Worm (Caenorhabditis elegans) whole organism, late embryonic: ENCODE data around the gene mrp-5.

ENCODE experiments used
- C08G9.2 ChIP-seq: sonication (generic microtip); optimal IDR thresholded peaks from 2 replicates; lab custom pipeline; 2016; ENCODE audit warnings: mild to moderate bottlenecking, missing genetic modification characterization, moderate library complexity, missing compliant biosample characterization
- C38D4.7 ChIP-seq: fragments of 200-800 bp; sonication (Bioruptor generic); optimal IDR thresholded peaks from 2 replicates; lab custom pipeline; 2018; ENCODE audit warnings: mild to moderate bottlenecking, missing genetic modification characterization, moderate library complexity, missing compliant biosample characterization
- K02D7.2 ChIP-seq: sonication (generic microtip); optimal IDR thresholded peaks from 2 replicates; lab custom pipeline; 2017; ENCODE audit warnings: mild to moderate bottlenecking, missing genetic modification characterization, missing compliant biosample characterization
- K09A11.1 ChIP-seq: sonication (generic microtip); optimal IDR thresholded peaks from 2 replicates; lab custom pipeline; 2017; ENCODE audit warnings: antibody characterized with exemption, mild to moderate bottlenecking, missing genetic modification characterization, missing compliant biosample characterization; ENCODE audit not compliant: insufficient read depth
- ama-1 ChIP-seq: fragments of 150-350 bp; optimal IDR thresholded peaks from 2 replicates; lab custom pipeline; 2014
- ceh-14 ChIP-seq: sonication (generic microtip); optimal IDR thresholded peaks from 2 replicates; lab custom pipeline; 2016; ENCODE audit warnings: missing genotype, missing genetic modification characterization, missing compliant biosample characterization
- ceh-18 ChIP-seq: sonication (generic microtip); optimal IDR thresholded peaks from 2 replicates; lab custom pipeline; 2016; ENCODE audit warnings: missing genetic modification characterization, missing compliant biosample characterization
- ceh-19 ChIP-seq: fragments of 200-800 bp; sonication (Bioruptor generic); optimal IDR thresholded peaks from 2 replicates; lab custom pipeline; 2018; ENCODE audit warnings: mild to moderate bottlenecking, missing genetic modification characterization, missing compliant biosample characterization
- ceh-2 ChIP-seq: sonication (generic microtip); optimal IDR thresholded peaks from 2 replicates; lab custom pipeline; 2016; ENCODE audit warnings: missing genotype, missing genetic modification characterization, missing compliant biosample characterization
- ceh-22 ChIP-seq: sonication (generic microtip); optimal IDR thresholded peaks from 2 replicates; lab custom pipeline; 2017; ENCODE audit warnings: missing biosample characterization, missing genetic modification characterization
- ceh-24 ChIP-seq: sonication (generic microtip); optimal IDR thresholded peaks from 2 replicates; lab custom pipeline; 2016; ENCODE audit warnings: mild to moderate bottlenecking, missing genetic modification characterization, missing compliant biosample characterization
- ceh-30 ChIP-seq: fragments of 150-350 bp; optimal IDR thresholded peaks from 2 replicates; lab custom pipeline; 2014; ENCODE audit warnings: missing biosample characterization, missing genetic modification characterization
- ceh-31 ChIP-seq: sonication (generic microtip); optimal IDR thresholded peaks from 2 replicates; lab custom pipeline; 2016; ENCODE audit warnings: missing genetic modification characterization, missing compliant biosample characterization
- ceh-34 ChIP-seq: sonication (generic microtip); optimal IDR thresholded peaks from 2 replicates; lab custom pipeline; 2016; ENCODE audit warnings: mild to moderate bottlenecking, missing genetic modification characterization, missing compliant biosample characterization
- ceh-48 ChIP-seq: sonication (generic microtip); optimal IDR thresholded peaks from 2 replicates; lab custom pipeline; 2016; ENCODE audit warnings: missing genetic modification characterization, inconsistent platforms, missing compliant biosample characterization
- ceh-6 ChIP-seq: fragments of 200-800 bp; sonication (Bioruptor generic); optimal IDR thresholded peaks from 2 replicates; lab custom pipeline; 2018; ENCODE audit warnings: mild to moderate bottlenecking, missing genetic modification characterization, missing compliant biosample characterization
- ceh-9 ChIP-seq: sonication (generic microtip); optimal IDR thresholded peaks from 2 replicates; lab custom pipeline; 2016; ENCODE audit warnings: mild to moderate bottlenecking, missing genetic modification characterization, inconsistent platforms, missing compliant biosample characterization
- fkh-10 ChIP-seq: fragments of 150-350 bp; optimal IDR thresholded peaks from 2 replicates; lab custom pipeline; 2014; ENCODE audit warnings: missing biosample characterization, missing genetic modification reagents, missing genetic modification characterization
- hlh-13 ChIP-seq: fragments of 200-800 bp; sonication (Bioruptor generic); optimal IDR thresholded peaks from 2 replicates; lab custom pipeline; 2018; ENCODE audit warnings: mild to moderate bottlenecking, missing genetic modification characterization, missing compliant biosample characterization
- hlh-30 ChIP-seq: sonication (generic microtip); optimal IDR thresholded peaks from 2 replicates; lab custom pipeline; 2017; ENCODE audit warnings: antibody characterized with exemption, missing genetic modification characterization, missing compliant biosample characterization; ENCODE audit not compliant: insufficient read depth
- hlh-8 ChIP-seq: sonication (generic microtip); optimal IDR thresholded peaks from 2 replicates; lab custom pipeline; 2016; ENCODE audit warnings: missing genotype, missing genetic modification characterization, missing compliant biosample characterization
- lim-6 ChIP-seq: sonication (generic microtip); optimal IDR thresholded peaks from 2 replicates; lab custom pipeline; 2016; ENCODE audit warnings: missing genetic modification characterization, missing compliant biosample characterization
- mec-3 ChIP-seq: sonication (generic microtip); optimal IDR thresholded peaks from 2 replicates; lab custom pipeline; 2016; ENCODE audit warnings: borderline replicate concordance, missing genetic modification characterization, missing compliant biosample characterization
- nfya-1 ChIP-seq: sonication (generic microtip); optimal IDR thresholded peaks from 2 replicates; lab custom pipeline; 2017; ENCODE audit warnings: missing genetic modification characterization, mild to moderate bottlenecking, missing compliant biosample characterization, antibody characterized with exemption, moderate library complexity
- nhr-232 ChIP-seq: sonication (generic microtip); optimal IDR thresholded peaks from 2 replicates; lab custom pipeline; 2016; ENCODE audit warnings: missing genetic modification characterization, missing compliant biosample characterization
- pat-9 ChIP-seq: fragments of 200-800 bp; sonication (Bioruptor generic); optimal IDR thresholded peaks from 2 replicates; lab custom pipeline; 2018; ENCODE audit warnings: mild to moderate bottlenecking, missing genetic modification characterization, moderate library complexity, missing compliant biosample characterization
- pax-1 ChIP-seq: fragments of 150-350 bp; optimal IDR thresholded peaks from 2 replicates; lab custom pipeline; 2014; ENCODE audit warnings: missing biosample characterization, missing genetic modification characterization
- pha-2 ChIP-seq: sonication (generic microtip); optimal IDR thresholded peaks from 2 replicates; lab custom pipeline; 2017; ENCODE audit warnings: mild to moderate bottlenecking, missing genetic modification characterization, missing compliant biosample characterization
- pros-1 ChIP-seq: fragments of 150-350 bp; optimal IDR thresholded peaks from 2 replicates; lab custom pipeline; 2014; ENCODE audit warnings: missing biosample characterization, missing genetic modification reagents, missing genetic modification characterization
- rnt-1 ChIP-seq: sonication (generic microtip); optimal IDR thresholded peaks from 2 replicates; lab custom pipeline; 2016; ENCODE audit warnings: missing genetic modification characterization, missing compliant biosample characterization
- tbx-2 ChIP-seq: sonication (generic microtip); optimal IDR thresholded peaks from 2 replicates; lab custom pipeline; 2016; ENCODE audit warnings: missing genetic modification characterization, missing compliant biosample characterization
- tbx-7 ChIP-seq: sonication (generic microtip); optimal IDR thresholded peaks from 2 replicates; lab custom pipeline; 2016; ENCODE audit warnings: missing genotype, missing genetic modification characterization, missing compliant biosample characterization
- unc-3 ChIP-seq, 2 experiments: fragments of 200-800 bp in 1 of 2; sonication (Bioruptor generic) in 1 of 2; sonication (generic microtip) in 1 of 2; conservative IDR thresholded peaks in 1 of 2; optimal IDR thresholded peaks in 1 of 2; 2 replicates each; pipeline versions ENCODE4 v1.3.6 to Lab custom; 2016 to 2022; ENCODE audit warnings: missing compliant biosample characterization in 2 of 2, missing genetic modification characterization in 2 of 2, missing genetic modification reagents in 1 of 2
- unc-42 ChIP-seq: sonication (generic microtip); optimal IDR thresholded peaks from 2 replicates; lab custom pipeline; 2016; ENCODE audit warnings: missing genotype, missing genetic modification characterization, missing compliant biosample characterization
- unc-55 ChIP-seq: sonication (generic microtip); optimal IDR thresholded peaks from 2 replicates; lab custom pipeline; 2017; ENCODE audit warnings: missing biosample characterization, missing genetic modification reagents, missing genetic modification characterization

The mrp-5 gene

ce11 chrX:14946217-14946463 lies at the start of gene mrp-5:
TSS of gene mrp-5 (minus strand) at chrX:14946317.
- TF ChIP-seq C38D4.7 (GFP tag; lab: Kevin White, UChicago) (no peak), pha-2 (tag; lab: Kevin White, UChicago) (no peak), lim-6 (tag; lab: Kevin White, UChicago) (no peak), hlh-13 (GFP tag; lab: Kevin White, UChicago) (no peak), mec-3 (tag; lab: Kevin White, UChicago) (no peak), ceh-30 (no peak), ceh-19 (no peak), pax-1 (tag; lab: Kevin White, UChicago) (no peak), unc-3 (GFP tag; conservative IDR thresholded peaks at IDR 0.05; lab: Robert Waterston, UW) (no peak), unc-3 (tag; optimal IDR thresholded peaks at IDR 0.05; lab: Kevin White, UChicago) (no peak), nfya-1 (tag; lab: Kevin White, UChicago) (no peak), tbx-2 (tag; lab: Kevin White, UChicago) (no peak)

DNA sequence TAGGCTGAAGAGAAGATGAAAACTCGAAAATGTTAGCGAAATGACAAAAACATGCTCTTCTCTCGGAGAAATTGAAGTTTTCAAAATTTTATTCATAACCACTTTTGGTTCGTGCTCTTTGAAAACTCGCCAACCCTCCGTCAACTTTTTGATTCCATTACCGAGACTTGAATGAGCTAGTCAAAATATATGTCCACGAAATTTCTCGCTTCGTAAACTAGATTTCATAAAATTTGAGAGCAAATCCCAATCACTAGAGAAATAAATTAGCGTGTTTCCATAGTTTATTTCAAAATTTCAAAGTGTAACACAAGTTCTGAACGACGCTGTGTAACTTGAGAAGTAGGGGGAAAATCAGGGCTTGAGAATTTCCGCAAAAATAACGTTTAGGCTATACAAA lies 47.6 kb upstream of the mrp-5 start:
- TF ChIP-seq fkh-10: no peak
- peak; percentile 71 for TF ChIP-seq unc-42 (tag; lab: Kevin White, UChicago)
- no peak for TF ChIP-seq K02D7.2
- no peak for TF ChIP-seq C38D4.7 (GFP tag; lab: Kevin White, UChicago)
- no peak for TF ChIP-seq nfya-1 (tag; lab: Kevin White, UChicago)

- TF ChIP-seq unc-3 (GFP tag; conservative IDR thresholded peaks at IDR 0.05; lab: Robert Waterston, UW) (no peak), unc-3 (tag; optimal IDR thresholded peaks at IDR 0.05; lab: Kevin White, UChicago) (no peak), ceh-2 (tag; lab: Kevin White, UChicago) (no peak), K02D7.2 (no peak), ceh-24 (tag; lab: Kevin White, UChicago) (no peak), C08G9.2 (tag; lab: Kevin White, UChicago) (no peak), ama-1 (lab: Kevin White, UChicago) (no peak), ceh-22 (tag; lab: Kevin White, UChicago) (no peak), fkh-10 (no peak), tbx-7 (no peak), nhr-232 (tag; lab: Kevin White, UChicago) (no peak), ceh-9 (no peak), ceh-6 (GFP tag; lab: Kevin White, UChicago) (no peak), ceh-19 (no peak), nfya-1 (tag; lab: Kevin White, UChicago) (no peak), rnt-1 (tag; lab: Kevin White, UChicago) (no peak), ceh-14 (tag; lab: Kevin White, UChicago) (no peak), pros-1 (no peak), pha-2 (tag; lab: Kevin White, UChicago) (no peak), pat-9 (tag; lab: Kevin White, UChicago) (no peak)
These were observed 45.2 kb upstream of the mrp-5 start, which contains the start of gene iglr-1 for ce11 chrX:14991280-14991679. TSS of gene iglr-1 (minus strand) at chrX:14991380.

- TF ChIP-seq ceh-24 (tag; lab: Kevin White, UChicago) (no peak), C08G9.2 (tag; lab: Kevin White, UChicago) (no peak), pha-2 (tag; lab: Kevin White, UChicago) (no peak), pax-1 (tag; lab: Kevin White, UChicago) (no peak), ceh-31 (no peak)
These were observed 42.0 kb upstream of the mrp-5 start for ce11 chrX:14988160-14988559.

- peak; percentile 38 for TF ChIP-seq nfya-1 (tag; lab: Kevin White, UChicago)
- no peak for TF ChIP-seq pax-1 (tag; lab: Kevin White, UChicago)
- TF ChIP-seq rnt-1 (tag; lab: Kevin White, UChicago): peak; percentile 12
- no peak for TF ChIP-seq pat-9 (tag; lab: Kevin White, UChicago)
- peak; percentile 47 for TF ChIP-seq tbx-2 (tag; lab: Kevin White, UChicago)
- TF ChIP-seq ceh-18 (tag; lab: Kevin White, UChicago): peak; percentile 42
- no peak for TF ChIP-seq K09A11.1 (tag; lab: Kevin White, UChicago)
- no peak for TF ChIP-seq hlh-8 (tag; lab: Kevin White, UChicago)
- peak; percentile 63 for TF ChIP-seq unc-55
- TF ChIP-seq ceh-31: peak; percentile 58
- TF ChIP-seq unc-42 (tag; lab: Kevin White, UChicago): peak; percentile 23
- peak; percentile 92 for TF ChIP-seq hlh-30
- peak; percentile 29 for TF ChIP-seq ceh-34 (tag; lab: Kevin White, UChicago)
- peak; percentile 81 for TF ChIP-seq ceh-48
These were observed 37.2 kb upstream of the mrp-5 start, which contains the start of gene rbg-1 for ce11 chrX:14983274-14983673. TSS of gene rbg-1 (plus strand) at chrX:14983533.
